Worm (Caenorhabditis elegans) whole organism, late embryonic: ENCODE results near the gene C28D4.4.
"Not testable (repeated sequence)": the region's sequence is repeated elsewhere in the genome, so short reads cannot be mapped to it uniquely, and the experiment has no call there.

Source experiments
- K09A11.1 ChIP-seq: sonication (generic microtip); optimal IDR thresholded peaks from 2 replicates; lab custom pipeline; 2017; ENCODE audit warnings: antibody characterized with exemption, mild to moderate bottlenecking, missing genetic modification characterization, missing compliant biosample characterization; ENCODE audit not compliant: insufficient read depth
- Y22D7AL.16 ChIP-seq: sonication (generic microtip); optimal IDR thresholded peaks from 2 replicates; lab custom pipeline; 2016; ENCODE audit warnings: missing genetic modification characterization, missing compliant biosample characterization
- ceh-14 ChIP-seq: sonication (generic microtip); optimal IDR thresholded peaks from 2 replicates; lab custom pipeline; 2016; ENCODE audit warnings: missing genotype, missing genetic modification characterization, missing compliant biosample characterization
- ceh-18 ChIP-seq: sonication (generic microtip); optimal IDR thresholded peaks from 2 replicates; lab custom pipeline; 2016; ENCODE audit warnings: missing genetic modification characterization, missing compliant biosample characterization
- ceh-19 ChIP-seq: fragments of 200-800 bp; sonication (Bioruptor generic); optimal IDR thresholded peaks from 2 replicates; lab custom pipeline; 2018; ENCODE audit warnings: mild to moderate bottlenecking, missing genetic modification characterization, missing compliant biosample characterization
- ceh-2 ChIP-seq: sonication (generic microtip); optimal IDR thresholded peaks from 2 replicates; lab custom pipeline; 2016; ENCODE audit warnings: missing genotype, missing genetic modification characterization, missing compliant biosample characterization
- ceh-22 ChIP-seq: sonication (generic microtip); optimal IDR thresholded peaks from 2 replicates; lab custom pipeline; 2017; ENCODE audit warnings: missing biosample characterization, missing genetic modification characterization
- che-1 ChIP-seq: sonication (generic microtip); optimal IDR thresholded peaks from 2 replicates; lab custom pipeline; 2016; ENCODE audit warnings: mild to moderate bottlenecking, missing genetic modification characterization, missing compliant biosample characterization
- dmd-4 ChIP-seq: sonication (generic microtip); optimal IDR thresholded peaks from 2 replicates; lab custom pipeline; 2016; ENCODE audit warnings: borderline replicate concordance, missing genetic modification characterization, missing compliant biosample characterization
- dve-1 ChIP-seq: sonication (generic microtip); optimal IDR thresholded peaks from 2 replicates; lab custom pipeline; 2017; ENCODE audit warnings: antibody characterized with exemption, mild to moderate bottlenecking, missing genetic modification characterization, missing compliant biosample characterization
- elt-2 ChIP-seq: sonication (generic microtip); optimal IDR thresholded peaks from 2 replicates; lab custom pipeline; 2016; ENCODE audit warnings: missing genetic modification reagents, missing genetic modification characterization, missing compliant biosample characterization
- elt-4 ChIP-seq: sonication (generic microtip); optimal IDR thresholded peaks from 2 replicates; lab custom pipeline; 2016; ENCODE audit warnings: missing genetic modification characterization, missing compliant biosample characterization
- eyg-1 ChIP-seq: sonication (generic microtip); optimal IDR thresholded peaks from 2 replicates; lab custom pipeline; 2016; ENCODE audit warnings: missing genotype, missing genetic modification characterization, missing compliant biosample characterization
- fkh-6 ChIP-seq: sonication (generic microtip); optimal IDR thresholded peaks from 2 replicates; lab custom pipeline; 2016; ENCODE audit warnings: missing genetic modification characterization, missing compliant biosample characterization
- hlh-13 ChIP-seq: fragments of 200-800 bp; sonication (Bioruptor generic); optimal IDR thresholded peaks from 2 replicates; lab custom pipeline; 2018; ENCODE audit warnings: mild to moderate bottlenecking, missing genetic modification characterization, missing compliant biosample characterization
- hlh-30 ChIP-seq: sonication (generic microtip); optimal IDR thresholded peaks from 2 replicates; lab custom pipeline; 2017; ENCODE audit warnings: antibody characterized with exemption, missing genetic modification characterization, missing compliant biosample characterization; ENCODE audit not compliant: insufficient read depth
- lin-11 ChIP-seq: fragments of 200-800 bp; sonication (Bioruptor generic); optimal IDR thresholded peaks from 2 replicates; lab custom pipeline; 2018; ENCODE audit warnings: mild to moderate bottlenecking, missing genetic modification characterization, missing compliant biosample characterization
- mec-3 ChIP-seq: sonication (generic microtip); optimal IDR thresholded peaks from 2 replicates; lab custom pipeline; 2016; ENCODE audit warnings: borderline replicate concordance, missing genetic modification characterization, missing compliant biosample characterization
- nfya-1 ChIP-seq: sonication (generic microtip); optimal IDR thresholded peaks from 2 replicates; lab custom pipeline; 2017; ENCODE audit warnings: missing genetic modification characterization, mild to moderate bottlenecking, missing compliant biosample characterization, antibody characterized with exemption, moderate library complexity
- nhr-11 ChIP-seq: fragments of 150-350 bp; optimal IDR thresholded peaks from 2 replicates; lab custom pipeline; 2014; ENCODE audit warnings: missing biosample characterization, missing genetic modification characterization
- pag-3 ChIP-seq: sonication (generic microtip); optimal IDR thresholded peaks from 2 replicates; lab custom pipeline; 2016; ENCODE audit warnings: missing compliant biosample characterization, missing genetic modification characterization, borderline replicate concordance
- pat-9 ChIP-seq: fragments of 200-800 bp; sonication (Bioruptor generic); optimal IDR thresholded peaks from 2 replicates; lab custom pipeline; 2018; ENCODE audit warnings: mild to moderate bottlenecking, missing genetic modification characterization, moderate library complexity, missing compliant biosample characterization
- pax-1 ChIP-seq: fragments of 150-350 bp; optimal IDR thresholded peaks from 2 replicates; lab custom pipeline; 2014; ENCODE audit warnings: missing biosample characterization, missing genetic modification characterization
- pha-2 ChIP-seq: sonication (generic microtip); optimal IDR thresholded peaks from 2 replicates; lab custom pipeline; 2017; ENCODE audit warnings: mild to moderate bottlenecking, missing genetic modification characterization, missing compliant biosample characterization
- ref-2 ChIP-seq: sonication (generic microtip); optimal IDR thresholded peaks from 2 replicates; lab custom pipeline; 2016; ENCODE audit warnings: missing genetic modification characterization, missing compliant biosample characterization
- rnt-1 ChIP-seq: sonication (generic microtip); optimal IDR thresholded peaks from 2 replicates; lab custom pipeline; 2016; ENCODE audit warnings: missing genetic modification characterization, missing compliant biosample characterization
- sdc-2 ChIP-seq: sonication (generic microtip); optimal IDR thresholded peaks from 2 replicates; lab custom pipeline; 2016; ENCODE audit warnings: missing genotype, missing genetic modification characterization, missing compliant biosample characterization
- sox-2 ChIP-seq: fragments of 200-800 bp; sonication (Bioruptor generic); IDR thresholded peaks from 2 replicates; pipeline ENCODE4 v1.3.6; 2022; ENCODE audit warnings: missing genetic modification reagents, missing genetic modification characterization, missing compliant biosample characterization
- tbx-7 ChIP-seq: sonication (generic microtip); optimal IDR thresholded peaks from 2 replicates; lab custom pipeline; 2016; ENCODE audit warnings: missing genotype, missing genetic modification characterization, missing compliant biosample characterization
- unc-3 ChIP-seq, 2 experiments: fragments of 200-800 bp in 1 of 2; sonication (Bioruptor generic) in 1 of 2; sonication (generic microtip) in 1 of 2; conservative IDR thresholded peaks in 1 of 2; optimal IDR thresholded peaks in 1 of 2; 2 replicates each; pipeline versions ENCODE4 v1.3.6 to Lab custom; 2016 to 2022; ENCODE audit warnings: missing compliant biosample characterization in 2 of 2, missing genetic modification characterization in 2 of 2, missing genetic modification reagents in 1 of 2
- unc-42 ChIP-seq: sonication (generic microtip); optimal IDR thresholded peaks from 2 replicates; lab custom pipeline; 2016; ENCODE audit warnings: missing genotype, missing genetic modification characterization, missing compliant biosample characterization
- unc-55 ChIP-seq: sonication (generic microtip); optimal IDR thresholded peaks from 2 replicates; lab custom pipeline; 2017; ENCODE audit warnings: missing biosample characterization, missing genetic modification reagents, missing genetic modification characterization
- zip-5 ChIP-seq: sonication (generic microtip); optimal IDR thresholded peaks from 2 replicates; lab custom pipeline; 2016; ENCODE audit warnings: missing genetic modification characterization, missing compliant biosample characterization

C28D4.4 gene

ce11 chrIV:9748342-9748741 is 3.5 kb upstream of the C28D4.4 start, which contains the start of gene C28D4.8:
Gene C28D4.8 (minus strand): TSS chrIV:9748442.
- TF ChIP-seq ceh-18 (tag; lab: Kevin White, UChicago) = no peak
- no peak for TF ChIP-seq hlh-30 (tag; lab: Kevin White, UChicago)
- TF ChIP-seq, all 69 proteins: peak for 0

ce11 chrIV:9746762-9747161 is 2.0 kb upstream of the C28D4.4 start, which contains the start of gene C28D4.5:
Gene C28D4.5 (minus strand): TSS chrIV:9746862.
- TF ChIP-seq Y22D7AL.16 (tag; lab: Kevin White, UChicago) = no peak
- TF ChIP-seq rnt-1 = no peak
- TF ChIP-seq pax-1 (tag; lab: Kevin White, UChicago) = no peak
- TF ChIP-seq hlh-30 (tag; lab: Kevin White, UChicago) = no peak
- TF ChIP-seq ceh-19 (GFP tag; lab: Kevin White, UChicago) = no peak
- no peak for TF ChIP-seq sox-2 (GFP tag; lab: Robert Waterston, UW)
- TF ChIP-seq dve-1 (tag; lab: Kevin White, UChicago) = no peak
- TF ChIP-seq nhr-11 (tag; lab: Kevin White, UChicago) = no peak
- TF ChIP-seq ceh-22 (tag; lab: Kevin White, UChicago) = no peak
- no peak for TF ChIP-seq zip-5 (tag; lab: Kevin White, UChicago)
- TF ChIP-seq unc-3 (GFP tag; conservative IDR thresholded peaks at IDR 0.05; lab: Robert Waterston, UW) = no peak
- no peak for TF ChIP-seq unc-3 (tag; optimal IDR thresholded peaks at IDR 0.05; lab: Kevin White, UChicago)
- no peak for TF ChIP-seq K09A11.1 (tag; lab: Kevin White, UChicago)
- no peak for TF ChIP-seq ceh-2
- no peak for TF ChIP-seq ceh-14 (tag; lab: Kevin White, UChicago)
- no peak for TF ChIP-seq hlh-13 (GFP tag; lab: Kevin White, UChicago)
- no peak for TF ChIP-seq sdc-2 (tag; lab: Kevin White, UChicago)
- TF ChIP-seq mec-3 (tag; lab: Kevin White, UChicago) = no peak
- no peak for TF ChIP-seq fkh-6 (tag; lab: Kevin White, UChicago)

ce11 chrIV:9742883-9743282 is 1.9 kb downstream of the C28D4.4 start, which contains the start of gene C28D4.7:
Gene C28D4.7 (minus strand): TSS chrIV:9743147.
- TF ChIP-seq ceh-19 (GFP tag; lab: Kevin White, UChicago) (no peak), che-1 (tag; lab: Kevin White, UChicago) (no peak), unc-42 (tag; lab: Kevin White, UChicago) (no peak), unc-55 (GFP tag; lab: Kevin White, UChicago) (no peak), pat-9 (tag; lab: Kevin White, UChicago) (no peak), sox-2 (GFP tag; lab: Robert Waterston, UW) (no peak), zip-5 (tag; lab: Kevin White, UChicago) (no peak), eyg-1 (tag; lab: Kevin White, UChicago) (no peak), elt-4 (tag; lab: Kevin White, UChicago) (no peak), pha-2 (tag; lab: Kevin White, UChicago) (no peak), elt-2 (tag; lab: Kevin White, UChicago) (no peak), tbx-7 (tag; lab: Kevin White, UChicago) (no peak), dmd-4 (no peak), nfya-1 (no peak), ref-2 (no peak)

ce11 chrIV:9740851-9741549 is 3.8 kb downstream of the C28D4.4 start, which contains the start of gene gln-6:
Gene gln-6 (minus strand): TSS chrIV:9740901.
- TF ChIP-seq pag-3; Y22D7AL.16 (tag; lab: Kevin White, UChicago); lin-11 (tag; lab: Kevin White, UChicago): not testable (repeated sequence)
